Fruit fly (Drosophila melanogaster): ENCODE results near the gene CG31898.

DNA sequence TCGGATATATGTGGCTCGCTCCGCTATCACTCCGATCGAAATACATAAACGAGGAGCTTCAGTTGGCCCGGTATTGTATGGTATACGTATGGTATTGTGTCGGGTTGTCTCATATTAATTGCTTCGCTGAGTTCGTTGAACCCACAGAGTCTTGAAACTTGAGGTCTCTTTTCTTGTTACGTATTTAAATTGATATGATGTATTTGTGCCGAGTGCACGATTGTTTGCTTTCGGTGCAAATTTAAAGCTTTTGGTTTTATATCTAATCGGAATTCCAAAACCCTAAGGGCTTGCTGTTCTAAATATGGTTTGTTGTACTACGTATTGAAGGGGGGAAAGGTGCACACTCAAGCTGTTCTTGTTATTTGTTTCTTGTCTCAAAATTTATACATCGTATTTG lies 25.0 kb downstream of the CG31898 start:
- TF ChIP-seq ttk (optimal IDR thresholded peaks at IDR 0.05) (no peak), Myc (optimal IDR thresholded peaks at IDR 0.05) (no peak), psq (optimal IDR thresholded peaks at IDR 0.05) (no peak), insv (optimal IDR thresholded peaks at IDR 0.05) (no peak), Sin3A (optimal IDR thresholded peaks at IDR 0.05) (no peak), h (optimal IDR thresholded peaks at IDR 0.05) (no peak)
